Fruit fly (Drosophila melanogaster): ENCODE measurements around the gene Rlip.
A peak's percentile ranks its signal among the peaks of the same experiment; 100 is the strongest.

The Rlip gene

dm6 chr3R:21065010-21065695, 47.7 kb downstream of the Rlip start, which contains the start of gene AnxB9 (continued):
- TF ChIP-seq CG6654 (GFP tag; optimal IDR thresholded peaks at IDR 0.05) (no peak), hth (optimal IDR thresholded peaks at IDR 0.05) (no peak), BtbVII (GFP tag; optimal IDR thresholded peaks at IDR 0.05) (peak; percentile 39), zfh1 (GFP tag; IDR thresholded peaks at IDR 0.05) (peak; percentile 47; the same call in 2 of the 3 replicates), Side (GFP tag; optimal IDR thresholded peaks at IDR 0.05) (peak; percentile 42), her (GFP tag; optimal IDR thresholded peaks at IDR 0.05) (peak; percentile 56), dimm (GFP tag; IDR thresholded peaks at IDR 0.05) (no peak), ato (GFP tag; IDR thresholded peaks at IDR 0.05; ENCODE audit: partially characterized antibody) (peak; percentile 39), CG12104 (GFP tag; optimal IDR thresholded peaks at IDR 0.05) (no peak), Hmr (GFP tag; optimal IDR thresholded peaks at IDR 0.05) (peak; percentile 30), CHES-1-like (GFP tag; optimal IDR thresholded peaks at IDR 0.05) (no peak), Hr51 (GFP tag; optimal IDR thresholded peaks at IDR 0.05) (no peak), tna (GFP tag; IDR thresholded peaks at IDR 0.05; ENCODE audit: partially characterized antibody) (peak; percentile 41), stwl (tag; optimal IDR thresholded peaks at IDR 0.05) (no peak), fd102C (GFP tag; optimal IDR thresholded peaks at IDR 0.05) (no peak), CG10321 (GFP tag; IDR thresholded peaks at IDR 0.05) (no peak), bcd (GFP tag; optimal IDR thresholded peaks at IDR 0.05) (no peak), CG33557 (GFP tag; optimal IDR thresholded peaks at IDR 0.05) (peak; percentile 17), CG2120 (GFP tag; optimal IDR thresholded peaks at IDR 0.05) (no peak), MESR4 (GFP tag; optimal IDR thresholded peaks at IDR 0.05) (peak; percentile 57), CG4617 (GFP tag; optimal IDR thresholded peaks at IDR 0.05; ENCODE audit: borderline replicate concordance) (peak; percentile 40), CG15011 (GFP tag; optimal IDR thresholded peaks at IDR 0.05) (no peak), CG12659 (GFP tag; optimal IDR thresholded peaks at IDR 0.05) (no peak), TFAM (GFP tag; optimal IDR thresholded peaks at IDR 0.05) (no peak), Atf3 (GFP tag; optimal IDR thresholded peaks at IDR 0.05) (no peak), Drgx (GFP tag; IDR thresholded peaks at IDR 0.05) (no peak), CG11093 (GFP tag; IDR thresholded peaks at IDR 0.05) (no peak), Ssrp (tag; optimal IDR thresholded peaks at IDR 0.05) (no peak), prd (optimal IDR thresholded peaks at IDR 0.05) (no peak), prd (GFP tag; IDR thresholded peaks at IDR 0.05) (0 out of 3 replicates have a peak, but pooled peaks have one; percentile 11), Adf1 (GFP tag; IDR thresholded peaks at IDR 0.05) (peak; percentile 36; the same call in 1 of the 2 replicates), CG12219 (GFP tag; optimal IDR thresholded peaks at IDR 0.05) (peak; percentile 28), CG17361 (GFP tag; IDR thresholded peaks at IDR 0.05) (no peak), gcm (GFP tag; optimal IDR thresholded peaks at IDR 0.05) (no peak), bigmax (GFP tag; optimal IDR thresholded peaks at IDR 0.05) (peak; percentile 43), fd3F (GFP tag; optimal IDR thresholded peaks at IDR 0.05) (no peak), al (GFP tag; IDR thresholded peaks at IDR 0.05) (no peak), CG17829 (tag; optimal IDR thresholded peaks at IDR 0.05) (no peak), CG11695 (GFP tag; IDR thresholded peaks at IDR 0.05) (0 out of 3 replicates have a peak, but pooled peaks have one; percentile 44), Trl (optimal IDR thresholded peaks at IDR 0.05) (peak; percentile 45 to 72), Trl (GFP tag; optimal IDR thresholded peaks at IDR 0.05) (peak; percentile 70), sqz (GFP tag; optimal IDR thresholded peaks at IDR 0.05) (peak; percentile 33), CG11247 (GFP tag; IDR thresholded peaks at IDR 0.05) (peak; percentile 50), zen (tag; optimal IDR thresholded peaks at IDR 0.05) (no peak), HHEX (GFP tag; optimal IDR thresholded peaks at IDR 0.05) (peak; percentile 19), CG4854 (GFP tag; optimal IDR thresholded peaks at IDR 0.05) (peak; percentile 17), pzg (GFP tag; optimal IDR thresholded peaks at IDR 0.05) (peak; percentile 44), CG31441 (GFP tag; IDR thresholded peaks at IDR 0.05) (no peak), dan (GFP tag; IDR thresholded peaks at IDR 0.05) (no peak), Mes4 (GFP tag; optimal IDR thresholded peaks at IDR 0.05) (peak; percentile 45)
